Worm (Caenorhabditis elegans) whole organism, L2 larva: Measurements from ENCODE around the gene C45B11.6.

Experiments used
- C34F6.9 ChIP-seq: fragments of 150-350 bp; optimal IDR thresholded peaks from 2 replicates; lab custom pipeline; 2014; ENCODE audit warnings: missing biosample characterization, missing genetic modification characterization
- F13H6.1 ChIP-seq: sonication (generic microtip); optimal IDR thresholded peaks from 2 replicates; lab custom pipeline; 2016; ENCODE audit warnings: missing genetic modification characterization, missing compliant biosample characterization
- R02D3.7 ChIP-seq: fragments of 150-350 bp; optimal IDR thresholded peaks from 2 replicates; lab custom pipeline; 2014; ENCODE audit warnings: missing biosample characterization, missing genetic modification characterization
- Y55F3AM.14 ChIP-seq: fragments of 200-800 bp; sonication (Bioruptor generic); optimal IDR thresholded peaks from 2 replicates; lab custom pipeline; 2018; ENCODE audit warnings: mild to moderate bottlenecking, missing genetic modification characterization, missing compliant biosample characterization
- ZK546.5 ChIP-seq: sonication (generic microtip); optimal IDR thresholded peaks from 2 replicates; lab custom pipeline; 2017; ENCODE audit warnings: missing biosample characterization, missing genetic modification characterization
- alr-1 ChIP-seq: fragments of 150-350 bp; optimal IDR thresholded peaks from 2 replicates; lab custom pipeline; 2014; ENCODE audit warnings: missing biosample characterization, missing genetic modification characterization
- aly-2 ChIP-seq: fragments of 150-350 bp; optimal IDR thresholded peaks from 2 replicates; lab custom pipeline; 2014; ENCODE audit warnings: missing biosample characterization, missing genetic modification characterization
- ama-1 ChIP-seq: fragments of 150-350 bp; optimal IDR thresholded peaks from 2 replicates; lab custom pipeline; 2018; ENCODE audit warnings: inconsistent platforms
- blmp-1 ChIP-seq: sonication (generic microtip); optimal IDR thresholded peaks from 2 replicates; lab custom pipeline; 2017; ENCODE audit warnings: missing genetic modification characterization, mild to moderate bottlenecking, missing compliant biosample characterization, antibody characterized with exemption, moderate library complexity; ENCODE audit not compliant: insufficient read depth
- ceh-16 ChIP-seq: fragments of 150-350 bp; optimal IDR thresholded peaks from 2 replicates; lab custom pipeline; 2014; ENCODE audit warnings: missing biosample characterization, missing genetic modification characterization
- crh-2 ChIP-seq: sonication (generic microtip); optimal IDR thresholded peaks from 2 replicates; lab custom pipeline; 2017; ENCODE audit warnings: missing biosample characterization, missing genetic modification characterization
- dmd-4 ChIP-seq: sonication (generic microtip); optimal IDR thresholded peaks from 2 replicates; lab custom pipeline; 2017; ENCODE audit warnings: missing biosample characterization, missing genetic modification characterization
- egl-27 ChIP-seq: sonication (generic microtip); optimal IDR thresholded peaks from 3 replicates; lab custom pipeline; 2017; ENCODE audit warnings: missing biosample characterization, missing genetic modification reagents, missing genetic modification characterization
- elt-3 ChIP-seq: sonication (generic microtip); optimal IDR thresholded peaks from 2 replicates; lab custom pipeline; 2017; ENCODE audit warnings: missing biosample characterization, missing genetic modification characterization
- fos-1 ChIP-seq: fragments of 150-350 bp; optimal IDR thresholded peaks from 2 replicates; lab custom pipeline; 2014; ENCODE audit warnings: missing biosample characterization, missing genetic modification characterization
- gmeb-1 ChIP-seq: fragments of 150-350 bp; optimal IDR thresholded peaks from 2 replicates; lab custom pipeline; 2014; ENCODE audit warnings: missing biosample characterization, missing genetic modification characterization
- lin-13 ChIP-seq: fragments of 150-350 bp; optimal IDR thresholded peaks from 2 replicates; lab custom pipeline; 2014; ENCODE audit warnings: missing biosample characterization, missing genetic modification reagents, missing genetic modification characterization
- mab-5 ChIP-seq: fragments of 150-350 bp; optimal IDR thresholded peaks from 2 replicates; lab custom pipeline; 2014; ENCODE audit warnings: missing biosample characterization, missing genetic modification characterization
- mbf-1 ChIP-seq: sonication (generic microtip); optimal IDR thresholded peaks from 2 replicates; lab custom pipeline; 2017; ENCODE audit warnings: missing biosample characterization, missing genetic modification characterization
- mdl-1 ChIP-seq, 2 experiments: fragments of 150-350 bp in 1 of 2; sonication (generic microtip) in 1 of 2; optimal IDR thresholded peaks; 2 replicates each; lab custom pipeline; 2017; ENCODE audit warnings: missing biosample characterization in 2 of 2, missing genetic modification characterization in 2 of 2
- nhr-10 ChIP-seq: sonication (generic microtip); optimal IDR thresholded peaks from 2 replicates; lab custom pipeline; 2017; ENCODE audit warnings: missing biosample characterization, missing genetic modification characterization
- nhr-12 ChIP-seq: fragments of 150-350 bp; optimal IDR thresholded peaks from 2 replicates; lab custom pipeline; 2014; ENCODE audit warnings: missing biosample characterization, missing genetic modification characterization
- nhr-129 ChIP-seq: fragments of 150-350 bp; optimal IDR thresholded peaks from 2 replicates; lab custom pipeline; 2014; ENCODE audit warnings: missing biosample characterization, missing genetic modification characterization
- nhr-23 ChIP-seq: fragments of 150-350 bp; optimal IDR thresholded peaks from 2 replicates; lab custom pipeline; 2014; ENCODE audit warnings: missing biosample characterization, missing genetic modification reagents, missing genetic modification characterization
- nhr-25 ChIP-seq: fragments of 150-350 bp; sonication (generic microtip); optimal IDR thresholded peaks from 3 replicates; lab custom pipeline; 2014; ENCODE audit warnings: missing biosample characterization, missing genetic modification characterization
- peb-1 ChIP-seq: fragments of 150-350 bp; optimal IDR thresholded peaks from 2 replicates; lab custom pipeline; 2014; ENCODE audit warnings: missing biosample characterization, missing genetic modification characterization
- sem-4 ChIP-seq: fragments of 150-350 bp; optimal IDR thresholded peaks from 2 replicates; lab custom pipeline; 2014; ENCODE audit warnings: missing biosample characterization, missing genetic modification reagents, missing genetic modification characterization
- skn-1 ChIP-seq: sonication (generic microtip); optimal IDR thresholded peaks from 2 replicates; lab custom pipeline; 2017; ENCODE audit warnings: missing biosample characterization, missing genetic modification characterization
- sma-9 ChIP-seq, 2 experiments: fragments of 150-350 bp in 1 of 2; sonication (generic microtip) in 1 of 2; optimal IDR thresholded peaks; 2 replicates each; lab custom pipeline; 2014 to 2016; ENCODE audit warnings: missing genetic modification characterization in 2 of 2, mild to moderate bottlenecking in 1 of 2, missing biosample characterization in 1 of 2, missing compliant biosample characterization in 1 of 2, missing genetic modification reagents in 1 of 2, moderate library complexity in 1 of 2
- snpc-4 ChIP-seq: fragments of 150-350 bp; optimal IDR thresholded peaks from 2 replicates; lab custom pipeline; 2014; ENCODE audit warnings: missing biosample characterization, missing genetic modification characterization
- unc-39 ChIP-seq: fragments of 150-350 bp; optimal IDR thresholded peaks from 2 replicates; lab custom pipeline; 2014; ENCODE audit warnings: missing biosample characterization, missing genetic modification characterization
- unc-55 ChIP-seq: fragments of 150-350 bp; sonication (generic microtip); optimal IDR thresholded peaks from 3 replicates; lab custom pipeline; 2014; ENCODE audit warnings: missing biosample characterization, missing genetic modification reagents, missing genetic modification characterization
- unc-62 ChIP-seq: fragments of 150-350 bp; optimal IDR thresholded peaks from 2 replicates; lab custom pipeline; 2014; ENCODE audit warnings: missing biosample characterization, missing genetic modification reagents, missing genetic modification characterization
- zag-1 ChIP-seq: fragments of 150-350 bp; optimal IDR thresholded peaks from 2 replicates; lab custom pipeline; 2014; ENCODE audit warnings: missing biosample characterization, missing genetic modification characterization
- ztf-1 ChIP-seq: fragments of 200-800 bp; sonication (Bioruptor generic); conservative IDR thresholded peaks from 2 replicates; pipeline ENCODE4 v1.3.6; 2022; ENCODE audit warnings: missing genetic modification characterization, missing compliant biosample characterization
- ztf-11 ChIP-seq: sonication (generic microtip); optimal IDR thresholded peaks from 2 replicates; lab custom pipeline; 2017; ENCODE audit warnings: missing biosample characterization, missing genetic modification characterization
- ztf-4 ChIP-seq: fragments of 150-350 bp; optimal IDR thresholded peaks from 2 replicates; lab custom pipeline; 2014; ENCODE audit warnings: missing biosample characterization, missing genetic modification characterization

Gene C45B11.6

ce11 chrV:11040020-11040419 lies 3.8 kb upstream of the C45B11.6 start, which contains the start of gene C45B11.9:
TSS of gene C45B11.9 (plus strand) at chrV:11040320.
- no peak for TF ChIP-seq crh-2 (tag; lab: Kevin White, UChicago)
- TF ChIP-seq ztf-11: no peak
- TF ChIP-seq mdl-1 (tag; optimal IDR thresholded peaks at IDR 0.05; lab: Kevin White, UChicago): no peak
- TF ChIP-seq nhr-10: no peak
- TF ChIP-seq mbf-1 (tag; lab: Kevin White, UChicago): no peak
- TF ChIP-seq egl-27 (tag; lab: Kevin White, UChicago): no peak
- no peak for TF ChIP-seq nhr-12
- no peak for TF ChIP-seq Y55F3AM.14 (GFP tag; lab: Kevin White, UChicago)
- no peak for TF ChIP-seq dmd-4
- no peak for TF ChIP-seq ztf-4 (tag; lab: Kevin White, UChicago)
- no peak for TF ChIP-seq nhr-23
- no peak for TF ChIP-seq fos-1
- no peak for TF ChIP-seq unc-62 (GFP tag; lab: Kevin White, UChicago)
- TF ChIP-seq lin-13 (GFP tag; lab: Kevin White, UChicago): no peak

- TF ChIP-seq alr-1 (no peak), sma-9 (GFP tag; optimal IDR thresholded peaks at IDR 0.05; lab: Kevin White, UChicago) (no peak), sma-9 (tag; optimal IDR thresholded peaks at IDR 0.05; lab: Kevin White, UChicago) (no peak), ztf-11 (no peak), peb-1 (tag; lab: Kevin White, UChicago) (no peak), snpc-4 (tag; lab: Kevin White, UChicago) (no peak), lin-13 (GFP tag; lab: Kevin White, UChicago) (no peak), Y55F3AM.14 (GFP tag; lab: Kevin White, UChicago) (no peak), unc-55 (GFP tag; lab: Kevin White, UChicago) (no peak), nhr-10 (no peak), nhr-25 (tag; lab: Kevin White, UChicago) (no peak)
Observed at ce11 chrV:11040473-11040872, 3.4 kb upstream of the C45B11.6 start, which contains the start of gene C45B11.8. TSS of gene C45B11.8 (plus strand) at chrV:11040773.

ce11 chrV:11041499-11041898 lies 2.4 kb upstream of the C45B11.6 start, which contains the start of gene C45B11.5:
TSS of gene C45B11.5 (plus strand) at chrV:11041799.
- TF ChIP-seq fos-1 (no peak), ztf-11 (no peak), unc-62 (GFP tag; lab: Kevin White, UChicago) (no peak), mab-5 (tag; lab: Kevin White, UChicago) (no peak), peb-1 (tag; lab: Kevin White, UChicago) (no peak), crh-2 (tag; lab: Kevin White, UChicago) (no peak), nhr-12 (no peak), F13H6.1 (tag; lab: Kevin White, UChicago) (no peak), mbf-1 (tag; lab: Kevin White, UChicago) (no peak), R02D3.7 (no peak), skn-1 (tag; lab: Kevin White, UChicago) (no peak), ztf-1 (GFP tag; lab: Robert Waterston, UW) (no peak), gmeb-1 (no peak), zag-1 (tag; lab: Kevin White, UChicago) (no peak)

- TF ChIP-seq nhr-129 (tag; lab: Kevin White, UChicago) (peak; percentile 52), zag-1 (tag; lab: Kevin White, UChicago) (no peak), elt-3 (tag; lab: Kevin White, UChicago) (no peak), alr-1 (no peak), lin-13 (GFP tag; lab: Kevin White, UChicago) (no peak), fos-1 (peak; percentile 37), dmd-4 (no peak), skn-1 (tag; lab: Kevin White, UChicago) (no peak), ama-1 (lab: Kevin White, UChicago) (no peak)
Observed at ce11 chrV:11042538-11042937, 1.3 kb upstream of the C45B11.6 start, which contains the start of gene C45B11.2. TSS of gene C45B11.2 (plus strand) at chrV:11042710.

ce11 chrV:11046730-11047129 lies 2.9 kb downstream of the C45B11.6 start, which contains the start of gene dhs-18:
TSS of gene dhs-18 (minus strand) at chrV:11046833.
- TF ChIP-seq skn-1 (tag; lab: Kevin White, UChicago) (no peak), ceh-16 (tag; lab: Kevin White, UChicago) (no peak), blmp-1 (tag; lab: Kevin White, UChicago) (no peak), sem-4 (tag; lab: Kevin White, UChicago) (no peak), gmeb-1 (no peak), unc-39 (tag; lab: Kevin White, UChicago) (no peak), mdl-1 (tag; optimal IDR thresholded peaks at IDR 0.05; lab: Kevin White, UChicago) (no peak), alr-1 (no peak), dmd-4 (no peak), sma-9 (GFP tag; optimal IDR thresholded peaks at IDR 0.05; lab: Kevin White, UChicago) (peak; percentile 30), sma-9 (tag; optimal IDR thresholded peaks at IDR 0.05; lab: Kevin White, UChicago) (no peak), F13H6.1 (tag; lab: Kevin White, UChicago) (no peak), ZK546.5 (tag; lab: Kevin White, UChicago) (no peak), peb-1 (tag; lab: Kevin White, UChicago) (no peak), elt-3 (tag; lab: Kevin White, UChicago) (no peak), C34F6.9 (tag; lab: Kevin White, UChicago) (no peak), aly-2 (tag; lab: Kevin White, UChicago) (no peak), crh-2 (tag; lab: Kevin White, UChicago) (peak; percentile 26)
